Worm (Caenorhabditis elegans): ENCODE results near the gene abcf-3.

ce11 chrIII:6183118-6183517, 9.9 kb downstream of the abcf-3 start, which contains the start of gene nas-28:
- no peak for TF ChIP-seq elt-3 (tag; optimal IDR thresholded peaks at IDR 0.05)
- TF ChIP-seq nhr-11 (tag; optimal IDR thresholded peaks at IDR 0.05) = no peak
- TF ChIP-seq aly-2 (tag; optimal IDR thresholded peaks at IDR 0.05) = no peak
- no peak for TF ChIP-seq nhr-12 (tag; optimal IDR thresholded peaks at IDR 0.05)
- TF ChIP-seq unc-62 (GFP tag; optimal IDR thresholded peaks at IDR 0.05) = no peak
- TF ChIP-seq sma-3 (GFP tag; optimal IDR thresholded peaks at IDR 0.05) = no peak
- TF ChIP-seq C34F6.9 (tag; optimal IDR thresholded peaks at IDR 0.05) = no peak
- TF ChIP-seq lin-13 (GFP tag; optimal IDR thresholded peaks at IDR 0.05) = no peak
- TF ChIP-seq nhr-237 (tag; optimal IDR thresholded peaks at IDR 0.05) = no peak
- no peak for TF ChIP-seq fos-1 (tag; optimal IDR thresholded peaks at IDR 0.05)
- no peak for TF ChIP-seq skn-1 (tag; optimal IDR thresholded peaks at IDR 0.05)
- TF ChIP-seq R02D3.7 (tag; optimal IDR thresholded peaks at IDR 0.05) = no peak

Data from whole organism, L2 larva.